Fruit fly (Drosophila melanogaster): ENCODE measurements around the gene rdgA.
A peak's percentile ranks its signal among the peaks of the same experiment; 100 is the strongest.

rdgA gene

DNA sequence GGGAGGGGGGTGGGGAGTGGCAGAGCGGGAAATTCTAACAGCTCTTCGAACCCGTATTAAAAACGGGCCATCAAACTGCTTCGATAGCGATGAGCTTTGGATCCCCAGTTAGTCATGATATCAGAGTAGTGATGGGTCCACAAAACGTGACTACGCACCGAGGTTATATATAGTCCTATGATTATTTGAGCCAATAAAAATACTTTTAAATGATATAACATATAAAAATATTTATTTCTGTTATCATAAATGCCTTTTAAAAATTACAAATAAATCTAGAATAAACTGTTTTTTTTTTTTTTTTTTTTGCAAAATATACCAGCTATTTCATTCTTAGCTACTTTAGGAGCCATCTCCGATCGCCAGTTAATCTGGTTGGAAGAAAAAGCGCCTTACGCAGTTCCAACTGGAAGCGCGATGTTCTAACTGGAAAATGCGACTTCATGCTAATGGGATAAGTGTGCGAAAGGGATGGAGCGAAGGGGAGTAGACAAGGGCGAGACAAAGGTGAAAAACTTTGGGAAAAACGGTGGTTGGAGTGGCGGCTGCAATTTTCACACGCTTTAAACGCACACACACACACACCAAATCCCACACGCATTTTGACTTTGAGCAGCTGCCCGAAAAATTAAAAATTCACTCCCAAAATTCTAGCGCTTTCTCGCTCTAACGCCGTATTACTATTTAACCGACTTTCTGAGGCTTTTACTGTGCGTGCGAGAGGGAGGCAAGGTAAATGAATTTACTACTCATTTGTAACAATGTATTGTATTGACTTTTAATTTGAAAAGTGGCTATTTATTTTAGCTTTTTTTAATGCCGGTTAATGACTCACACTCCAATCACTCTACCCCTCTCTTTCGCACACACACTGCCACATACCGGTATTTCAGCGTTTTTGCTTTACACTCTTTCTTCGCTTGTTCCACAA lies 9.8 kb upstream of the rdgA start (continued):
- TF ChIP-seq CG17328 (GFP tag; IDR thresholded peaks at IDR 0.05) (no peak), CG3281 (GFP tag; optimal IDR thresholded peaks at IDR 0.05) (no peak), CG10147 (GFP tag; optimal IDR thresholded peaks at IDR 0.05) (no peak), CG7786 (GFP tag; optimal IDR thresholded peaks at IDR 0.05) (no peak), Optix (GFP tag; IDR thresholded peaks at IDR 0.05) (no peak), az2 (GFP tag; optimal IDR thresholded peaks at IDR 0.05) (peak; percentile 3), maf-S (GFP tag; optimal IDR thresholded peaks at IDR 0.05) (no peak), CG10366 (GFP tag; IDR thresholded peaks at IDR 0.05) (no peak), NFAT (GFP tag; IDR thresholded peaks at IDR 0.05) (no peak), corto (GFP tag; optimal IDR thresholded peaks at IDR 0.05) (no peak), CG7839 (tag; optimal IDR thresholded peaks at IDR 0.05) (peak; percentile 10), CG11504 (tag; optimal IDR thresholded peaks at IDR 0.05) (peak; percentile 9), Lim3 (GFP tag; IDR thresholded peaks at IDR 0.05) (no peak), toy (GFP tag; IDR thresholded peaks at IDR 0.05) (no peak), Scr (GFP tag; IDR thresholded peaks at IDR 0.05; ENCODE audit: partially characterized antibody) (no peak), CTCF (GFP tag; optimal IDR thresholded peaks at IDR 0.05) (no peak), Blimp-1 (GFP tag; optimal IDR thresholded peaks at IDR 0.05) (no peak), usp (GFP tag; optimal IDR thresholded peaks at IDR 0.05) (no peak), lola (GFP tag; optimal IDR thresholded peaks at IDR 0.05) (peak in 1 of 3 experiments; percentile 12), btn (GFP tag; optimal IDR thresholded peaks at IDR 0.05) (no peak), ham (GFP tag; IDR thresholded peaks at IDR 0.05) (no peak), CG11398 (GFP tag; optimal IDR thresholded peaks at IDR 0.05) (no peak), CG13287 (GFP tag; IDR thresholded peaks at IDR 0.05; ENCODE audit: partially characterized antibody) (no peak), CG2712 (tag; optimal IDR thresholded peaks at IDR 0.05) (peak; percentile 45), CG8281 (tag; optimal IDR thresholded peaks at IDR 0.05) (no peak), Vsx1 (GFP tag; optimal IDR thresholded peaks at IDR 0.05) (no peak), HLH54F (GFP tag; optimal IDR thresholded peaks at IDR 0.05) (no peak), chinmo (GFP tag; IDR thresholded peaks at IDR 0.05; ENCODE audit: partially characterized antibody) (no peak), gcm (GFP tag; optimal IDR thresholded peaks at IDR 0.05) (peak; percentile 9), CoRest (tag; optimal IDR thresholded peaks at IDR 0.05) (peak; percentile 7), ind (GFP tag; optimal IDR thresholded peaks at IDR 0.05) (no peak), CG6854 (GFP tag; optimal IDR thresholded peaks at IDR 0.05) (no peak), CG5180 (GFP tag; optimal IDR thresholded peaks at IDR 0.05) (peak; percentile 9), crc (GFP tag; optimal IDR thresholded peaks at IDR 0.05) (no peak), caup (GFP tag; optimal IDR thresholded peaks at IDR 0.05; ENCODE audit: severe bottlenecking) (no peak), CG11456 (GFP tag; IDR thresholded peaks at IDR 0.05) (no peak), Elba2 (GFP tag; optimal IDR thresholded peaks at IDR 0.05) (peak; percentile 13), slou (GFP tag; optimal IDR thresholded peaks at IDR 0.05) (no peak), CG1529 (GFP tag; optimal IDR thresholded peaks at IDR 0.05) (peak; percentile 0), CG11560 (tag; IDR thresholded peaks at IDR 0.05) (no peak), CG8290 (GFP tag; optimal IDR thresholded peaks at IDR 0.05) (no peak), CG8290 (tag; optimal IDR thresholded peaks at IDR 0.05) (no peak), pum (GFP tag; optimal IDR thresholded peaks at IDR 0.05) (no peak), Fer1 (GFP tag; optimal IDR thresholded peaks at IDR 0.05) (no peak), zen2 (GFP tag; IDR thresholded peaks at IDR 0.05; ENCODE audit: partially characterized antibody) (no peak), CG11695 (GFP tag; IDR thresholded peaks at IDR 0.05) (no peak), fd96Cb (tag; optimal IDR thresholded peaks at IDR 0.05) (peak; percentile 16), Ets65A (GFP tag) (no peak), sob (GFP tag; IDR thresholded peaks at IDR 0.05) (no peak), ssp (GFP tag; IDR thresholded peaks at IDR 0.05) (no peak)

Measured in whole organism, embryonic.